Worm (Caenorhabditis elegans) whole organism, L4 larva: Measurements from ENCODE around the gene fbxa-51.

Experiments used
- D1046.2 ChIP-seq: fragments of 200-800 bp; sonication (Bioruptor generic); IDR thresholded peaks from 2 replicates; pipeline ENCODE4 v1.3.6; 2022; ENCODE audit warnings: missing genetic modification characterization, missing compliant biosample characterization
- F10B5.3 ChIP-seq: sonication (generic microtip); optimal IDR thresholded peaks from 2 replicates; lab custom pipeline; 2016; ENCODE audit warnings: mild to moderate bottlenecking, missing genetic modification characterization, missing compliant biosample characterization
- F49E8.2 ChIP-seq: sonication (generic microtip); optimal IDR thresholded peaks from 2 replicates; lab custom pipeline; 2016; ENCODE audit warnings: missing compliant biosample characterization, mild to moderate bottlenecking, missing genetic modification characterization, borderline replicate concordance
- R02D3.7 ChIP-seq: fragments of 150-350 bp; sonication (generic microtip); optimal IDR thresholded peaks from 3 replicates; lab custom pipeline; 2014; ENCODE audit warnings: missing biosample characterization, missing genetic modification characterization
- Y48G9A.11 ChIP-seq: fragments of 200-800 bp; sonication (Bioruptor generic); IDR thresholded peaks from 2 replicates; pipeline ENCODE4 v1.3.6; 2022; ENCODE audit warnings: missing genetic modification reagents, missing genetic modification characterization, missing compliant biosample characterization
- Y75B8A.6 ChIP-seq: fragments of 200-800 bp; sonication (Bioruptor generic); IDR thresholded peaks from 2 replicates; pipeline ENCODE4 v1.3.6; 2022; ENCODE audit warnings: missing genetic modification reagents, missing genetic modification characterization, missing compliant biosample characterization
- aha-1 ChIP-seq: fragments of 150-350 bp; peaks from one replicate; lab custom pipeline; 2014; ENCODE audit warnings: missing biosample characterization, missing genetic modification characterization
- aly-2 ChIP-seq: sonication (generic microtip); optimal IDR thresholded peaks from 2 replicates; lab custom pipeline; 2018; ENCODE audit warnings: missing biosample characterization, missing genetic modification characterization
- ama-1 ChIP-seq: fragments of 150-350 bp; optimal IDR thresholded peaks from 2 replicates; lab custom pipeline; 2014; ENCODE audit warnings: inconsistent platforms, mixed read lengths
- arid-1 ChIP-seq: fragments of 200-800 bp; sonication (Bioruptor generic); conservative IDR thresholded peaks from 2 replicates; pipeline ENCODE4 v1.3.6; 2022; ENCODE audit warnings: missing genetic modification reagents, missing genetic modification characterization, missing compliant biosample characterization
- attf-4 ChIP-seq: sonication (generic microtip); optimal IDR thresholded peaks from 3 replicates; lab custom pipeline; 2017; ENCODE audit warnings: missing biosample characterization, missing genetic modification characterization
- ceh-28 ChIP-seq: fragments of 150-350 bp; optimal IDR thresholded peaks from 2 replicates; lab custom pipeline; 2014; ENCODE audit warnings: missing biosample characterization, missing genetic modification reagents, missing genetic modification characterization
- ceh-32 ChIP-seq: sonication (generic microtip); optimal IDR thresholded peaks from 2 replicates; lab custom pipeline; 2016; ENCODE audit warnings: mild to moderate bottlenecking, missing genetic modification characterization, missing compliant biosample characterization; ENCODE audit not compliant: poor library complexity
- ces-1 ChIP-seq: fragments of 150-350 bp; sonication (generic microtip); optimal IDR thresholded peaks from 4 replicates; lab custom pipeline; 2014; ENCODE audit warnings: missing biosample characterization, missing genetic modification reagents, missing genetic modification characterization
- cey-2 ChIP-seq: sonication (generic microtip); optimal IDR thresholded peaks from 3 replicates; lab custom pipeline; 2017; ENCODE audit warnings: missing genetic modification characterization, mild to moderate bottlenecking, missing compliant biosample characterization, antibody characterized with exemption, borderline replicate concordance; ENCODE audit not compliant: insufficient read depth
- ctbp-1 ChIP-seq: fragments of 200-800 bp; sonication (Bioruptor generic); IDR thresholded peaks from 2 replicates; pipeline ENCODE4 v1.3.6; 2022; ENCODE audit warnings: missing genetic modification reagents, missing genetic modification characterization, missing compliant biosample characterization
- daf-16 ChIP-seq, 3 experiments: sonication (generic microtip); optimal IDR thresholded peaks; 2 replicates each; lab custom pipeline; 2016 to 2017; ENCODE audit warnings: missing genetic modification characterization in 3 of 3, missing genetic modification reagents in 3 of 3, mild to moderate bottlenecking in 2 of 3, missing compliant biosample characterization in 2 of 3, missing biosample characterization in 1 of 3, moderate library complexity in 1 of 3
- daf-8 ChIP-seq: fragments of 200-800 bp; sonication (Bioruptor generic); IDR thresholded peaks from 2 replicates; pipeline ENCODE4 v1.3.6; 2022; ENCODE audit warnings: missing genetic modification characterization, missing compliant biosample characterization
- egl-43 ChIP-seq: fragments of 200-800 bp; sonication (Bioruptor generic); IDR thresholded peaks from 2 replicates; pipeline ENCODE4 v1.3.6; 2022; ENCODE audit warnings: missing genetic modification reagents, missing genetic modification characterization, missing compliant biosample characterization
- fkh-10 ChIP-seq: fragments of 150-350 bp; optimal IDR thresholded peaks from 2 replicates; lab custom pipeline; 2014; ENCODE audit warnings: missing biosample characterization, missing genetic modification reagents, missing genetic modification characterization
- hmg-1.1 ChIP-seq: fragments of 200-800 bp; sonication (Bioruptor generic); IDR thresholded peaks from 2 replicates; pipeline ENCODE4 v1.3.6; 2022; ENCODE audit warnings: missing genetic modification reagents, missing genetic modification characterization, missing compliant biosample characterization
- jun-1 ChIP-seq: fragments of 150-350 bp; optimal IDR thresholded peaks from 2 replicates; lab custom pipeline; 2014; ENCODE audit warnings: missing biosample characterization, missing genetic modification reagents, missing genetic modification characterization
- lim-7 ChIP-seq: fragments of 200-800 bp; sonication (Bioruptor generic); IDR thresholded peaks from 2 replicates; pipeline ENCODE4 v1.3.6; 2022; ENCODE audit warnings: missing genetic modification characterization, missing compliant biosample characterization
- lin-13 ChIP-seq: fragments of 150-350 bp; optimal IDR thresholded peaks from 2 replicates; lab custom pipeline; 2014; ENCODE audit warnings: missing biosample characterization, missing genetic modification reagents, missing genetic modification characterization
- lin-38 ChIP-seq: fragments of 200-800 bp; sonication (Bioruptor generic); IDR thresholded peaks from 2 replicates; pipeline ENCODE4 v1.3.6; 2022; ENCODE audit warnings: missing genetic modification reagents, missing genetic modification characterization, missing compliant biosample characterization
- lir-3 ChIP-seq: sonication (generic microtip); optimal IDR thresholded peaks from 2 replicates; lab custom pipeline; 2016; ENCODE audit warnings: mild to moderate bottlenecking, missing genetic modification characterization, missing compliant biosample characterization
- madf-9 ChIP-seq: fragments of 200-800 bp; sonication (Bioruptor generic); conservative IDR thresholded peaks from 2 replicates; pipeline ENCODE4 v1.3.6; 2022; ENCODE audit warnings: missing genetic modification reagents, missing genetic modification characterization, missing compliant biosample characterization
- mdt-29 ChIP-seq: fragments of 200-800 bp; sonication (Bioruptor generic); IDR thresholded peaks from 2 replicates; pipeline ENCODE4 v1.3.6; 2022; ENCODE audit warnings: missing genetic modification reagents, missing genetic modification characterization, missing compliant biosample characterization
- mep-1 ChIP-seq: fragments of 150-350 bp; sonication (generic microtip); optimal IDR thresholded peaks from 3 replicates; lab custom pipeline; 2014; ENCODE audit warnings: missing biosample characterization, missing genetic modification characterization
- mes-2 ChIP-seq: sonication (generic microtip); optimal IDR thresholded peaks from 2 replicates; lab custom pipeline; 2016; ENCODE audit warnings: missing genotype, mild to moderate bottlenecking, missing genetic modification characterization, missing compliant biosample characterization; ENCODE audit not compliant: poor library complexity, severe bottlenecking
- nhr-10 ChIP-seq: fragments of 150-350 bp; optimal IDR thresholded peaks from 2 replicates; lab custom pipeline; 2014; ENCODE audit warnings: missing biosample characterization, missing genetic modification characterization
- nhr-102 ChIP-seq: sonication (generic microtip); optimal IDR thresholded peaks from 2 replicates; lab custom pipeline; 2016; ENCODE audit warnings: mild to moderate bottlenecking, missing genetic modification characterization, moderate library complexity, missing compliant biosample characterization
- nhr-11 ChIP-seq: fragments of 150-350 bp; optimal IDR thresholded peaks from 2 replicates; lab custom pipeline; 2014; ENCODE audit warnings: missing biosample characterization, missing genetic modification characterization
- nhr-111 ChIP-seq: fragments of 200-800 bp; sonication (Bioruptor generic); optimal IDR thresholded peaks from 2 replicates; lab custom pipeline; 2018; ENCODE audit warnings: mild to moderate bottlenecking, missing genetic modification characterization, missing compliant biosample characterization
- nhr-25 ChIP-seq: sonication (generic microtip); optimal IDR thresholded peaks from 2 replicates; lab custom pipeline; 2017; ENCODE audit warnings: missing genetic modification characterization, mild to moderate bottlenecking, missing compliant biosample characterization, antibody characterized with exemption, moderate library complexity, borderline replicate concordance; ENCODE audit not compliant: insufficient read depth
- nhr-76 ChIP-seq: fragments of 150-350 bp; optimal IDR thresholded peaks from 2 replicates; lab custom pipeline; 2014; ENCODE audit warnings: missing biosample characterization, missing genetic modification characterization
- nhr-77 ChIP-seq: fragments of 150-350 bp; optimal IDR thresholded peaks from 2 replicates; lab custom pipeline; 2014; ENCODE audit warnings: missing biosample characterization, missing genetic modification characterization
- pha-4 ChIP-seq, 2 experiments: fragments of 150-350 bp in 1 of 2; fragments of 200-800 bp in 1 of 2; sonication (Bioruptor generic) in 1 of 2; IDR thresholded peaks in 1 of 2; optimal IDR thresholded peaks in 1 of 2; 2 replicates each; pipeline versions ENCODE4 v1.3.6 to Lab custom; 2014 to 2022; ENCODE audit warnings: missing genetic modification characterization in 2 of 2, missing genetic modification reagents in 2 of 2, missing biosample characterization in 1 of 2, missing compliant biosample characterization in 1 of 2
- php-3 ChIP-seq: fragments of 200-800 bp; sonication (Bioruptor generic); IDR thresholded peaks from 2 replicates; pipeline ENCODE4 v1.3.6; 2022; ENCODE audit warnings: missing genetic modification reagents, missing genetic modification characterization, missing compliant biosample characterization
- pqm-1 ChIP-seq: sonication (generic microtip); optimal IDR thresholded peaks from 2 replicates; lab custom pipeline; 2017; ENCODE audit warnings: missing biosample characterization, missing genetic modification characterization
- rbr-2 ChIP-seq: sonication (generic microtip); optimal IDR thresholded peaks from 2 replicates; lab custom pipeline; 2016; ENCODE audit warnings: missing genotype, missing genetic modification characterization, missing compliant biosample characterization
- saeg-2 ChIP-seq: fragments of 200-800 bp; sonication (Bioruptor generic); IDR thresholded peaks from 2 replicates; pipeline ENCODE4 v1.3.6; 2022; ENCODE audit warnings: missing genetic modification reagents, missing genetic modification characterization, missing compliant biosample characterization
- set-16 ChIP-seq: fragments of 200-800 bp; sonication (Bioruptor generic); IDR thresholded peaks from 2 replicates; pipeline ENCODE4 v1.3.6; 2022; ENCODE audit warnings: missing genetic modification reagents, missing genetic modification characterization, missing compliant biosample characterization
- skn-1 ChIP-seq: fragments of 150-350 bp; optimal IDR thresholded peaks from 2 replicates; lab custom pipeline; 2014; ENCODE audit warnings: missing biosample characterization, missing genetic modification characterization
- snpc-1.2 ChIP-seq: fragments of 200-800 bp; sonication (Bioruptor generic); IDR thresholded peaks from 2 replicates; pipeline ENCODE4 v1.3.6; 2022; ENCODE audit warnings: missing genetic modification reagents, missing genetic modification characterization, missing compliant biosample characterization
- snpc-4 ChIP-seq: fragments of 150-350 bp; optimal IDR thresholded peaks from 2 replicates; lab custom pipeline; 2014; ENCODE audit warnings: missing biosample characterization, missing genetic modification characterization
- tra-1 ChIP-seq: fragments of 200-800 bp; sonication (Bioruptor generic); IDR thresholded peaks from 2 replicates; pipeline ENCODE4 v1.3.6; 2022; ENCODE audit warnings: missing genetic modification reagents, missing genetic modification characterization, missing compliant biosample characterization
- zag-1 ChIP-seq: fragments of 150-350 bp; optimal IDR thresholded peaks from 2 replicates; lab custom pipeline; 2014; ENCODE audit warnings: missing biosample characterization, missing genetic modification characterization
- zfp-2 ChIP-seq: sonication (generic microtip); optimal IDR thresholded peaks from 2 replicates; lab custom pipeline; 2016; ENCODE audit warnings: mild to moderate bottlenecking, missing genetic modification characterization, missing compliant biosample characterization
- zfp-3 ChIP-seq: fragments of 200-800 bp; sonication (Bioruptor generic); conservative IDR thresholded peaks from 2 replicates; pipeline ENCODE4 v1.3.6; 2022; ENCODE audit warnings: missing genetic modification reagents, missing genetic modification characterization, missing compliant biosample characterization

The fbxa-51 gene

DNA sequence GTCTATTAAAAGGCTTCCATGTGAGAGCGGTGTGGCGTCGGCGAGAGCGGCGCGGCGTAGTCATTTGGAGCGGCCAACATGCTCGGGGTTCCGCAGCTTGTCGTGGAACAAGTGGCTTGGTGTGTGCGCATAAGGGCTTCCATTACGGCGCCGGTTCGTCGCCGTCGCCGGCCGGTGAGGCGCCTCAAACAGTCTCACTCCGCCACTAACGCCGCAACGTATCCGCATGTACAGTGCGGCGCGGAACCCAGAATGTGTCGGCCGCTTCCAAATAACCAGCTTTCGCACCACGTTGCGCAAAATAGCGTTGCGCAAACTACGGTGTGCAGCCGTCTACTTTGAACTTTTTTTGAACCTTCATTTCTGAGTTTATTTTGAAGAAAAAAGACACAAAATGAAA lies 8.9 kb downstream of the fbxa-51 start:
- TF ChIP-seq pqm-1 (tag; lab: Kevin White, UChicago) (no peak), nhr-76 (tag; lab: Kevin White, UChicago) (no peak), zag-1 (tag; lab: Kevin White, UChicago) (no peak), F49E8.2 (tag; lab: Kevin White, UChicago) (no peak), nhr-11 (tag; lab: Kevin White, UChicago) (no peak), snpc-1.2 (0 out of 2 replicates have a peak, but pooled peaks have one; percentile 57), saeg-2 (GFP tag; lab: Robert Waterston, UW) (no peak), skn-1 (tag; lab: Kevin White, UChicago) (no peak), lim-7 (GFP tag; lab: Robert Waterston, UW) (no peak), zfp-3 (no peak), ctbp-1 (GFP tag; lab: Robert Waterston, UW) (no peak), pha-4 (GFP tag; IDR thresholded peaks at IDR 0.05; lab: Robert Waterston, UW) (no peak), pha-4 (tag; optimal IDR thresholded peaks at IDR 0.05; lab: Kevin White, UChicago) (no peak), ceh-28 (tag; lab: Kevin White, UChicago) (no peak), lin-13 (GFP tag; lab: Kevin White, UChicago) (no peak), ceh-32 (tag; lab: Kevin White, UChicago) (no peak), nhr-25 (tag; lab: Kevin White, UChicago) (no peak), nhr-102 (tag; lab: Kevin White, UChicago) (no peak), lir-3 (no peak), tra-1 (no peak), nhr-10 (tag; lab: Kevin White, UChicago) (no peak), fkh-10 (no peak), D1046.2 (no peak), ama-1 (no peak), php-3 (GFP tag; lab: Robert Waterston, UW) (peak; percentile 19; the same call in 1 of the 2 replicates), mdt-29 (no peak), Y75B8A.6 (GFP tag; lab: Robert Waterston, UW) (no peak), mes-2 (tag; lab: Kevin White, UChicago) (no peak), F10B5.3 (tag; lab: Kevin White, UChicago) (no peak), mep-1 (no peak), aha-1 (tag; lab: Kevin White, UChicago) (no peak), set-16 (GFP tag; lab: Robert Waterston, UW) (peak; percentile 91), Y48G9A.11 (GFP tag; lab: Robert Waterston, UW) (0 out of 2 replicates have a peak, but pooled peaks have one; percentile 22), lin-38 (no peak), snpc-4 (tag; lab: Kevin White, UChicago) (no peak), egl-43 (GFP tag; lab: Robert Waterston, UW) (0 out of 2 replicates have a peak, but pooled peaks have one; percentile 27), cey-2 (tag; lab: Kevin White, UChicago) (no peak), attf-4 (tag; lab: Kevin White, UChicago) (no peak), daf-8 (GFP tag; lab: Robert Waterston, UW) (no peak)

DNA sequence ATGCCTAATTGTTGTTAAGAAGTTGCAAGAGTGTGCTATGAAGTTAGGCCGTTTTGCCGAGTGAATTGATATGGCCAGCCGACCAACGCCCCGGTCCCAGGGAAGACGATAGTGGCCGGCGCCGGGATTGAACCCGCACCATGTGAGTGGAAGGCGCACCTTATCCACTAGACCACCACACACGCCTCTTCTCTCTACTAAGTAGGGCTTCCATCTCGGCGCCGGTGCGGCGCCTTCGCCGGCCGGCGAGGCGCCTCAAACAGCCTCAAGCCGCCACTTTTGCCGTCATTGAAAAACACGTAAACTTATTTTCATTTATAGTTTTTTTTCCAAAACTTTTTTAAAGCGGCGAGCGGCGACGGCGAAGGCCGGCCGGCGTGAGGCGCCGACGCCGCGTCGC lies 16.8 kb downstream of the fbxa-51 start:
- TF ChIP-seq aly-2 (tag; lab: Kevin White, UChicago) = no peak
- TF ChIP-seq R02D3.7 (tag; lab: Kevin White, UChicago) = no peak
- no peak for TF ChIP-seq mep-1
- no peak for TF ChIP-seq nhr-77 (tag; lab: Kevin White, UChicago)
- TF ChIP-seq egl-43 (GFP tag; lab: Robert Waterston, UW) = peak; percentile 48; the same call in 1 of the 2 replicates
- TF ChIP-seq daf-16 (GFP tag; optimal IDR thresholded peaks at IDR 0.05; lab: Kevin White, UChicago) = no peak
- no peak for TF ChIP-seq daf-16 (tag; optimal IDR thresholded peaks at IDR 0.05; lab: Kevin White, UChicago)
- no peak for TF ChIP-seq ces-1 (GFP tag; lab: Kevin White, UChicago)
- no peak for TF ChIP-seq rbr-2
- no peak for TF ChIP-seq jun-1
- no peak for TF ChIP-seq hmg-1.1
- TF ChIP-seq saeg-2 (GFP tag; lab: Robert Waterston, UW) = no peak
- TF ChIP-seq nhr-111 (GFP tag; lab: Kevin White, UChicago) = no peak
- no peak for TF ChIP-seq zfp-2 (tag; lab: Kevin White, UChicago)
- 0 out of 2 replicates have a peak, but pooled peaks have one; percentile 21 for TF ChIP-seq lin-38
- TF ChIP-seq ctbp-1 (GFP tag; lab: Robert Waterston, UW) = no peak
- TF ChIP-seq arid-1 (GFP tag; lab: Robert Waterston, UW) = no peak
- no peak for TF ChIP-seq madf-9 (GFP tag; lab: Robert Waterston, UW)
- TF ChIP-seq lin-13 (GFP tag; lab: Kevin White, UChicago) = no peak
- 0 out of 2 replicates have a peak, but pooled peaks have one; percentile 48 for TF ChIP-seq pha-4 (GFP tag; IDR thresholded peaks at IDR 0.05; lab: Robert Waterston, UW)
- no peak for TF ChIP-seq pha-4 (tag; optimal IDR thresholded peaks at IDR 0.05; lab: Kevin White, UChicago)
